Worm (Caenorhabditis elegans) whole organism, early embryonic: ENCODE measurements around the gene Y57G11C.46.

Experiments
- B0310.2 ChIP-seq: sonication (generic microtip); optimal IDR thresholded peaks from 2 replicates; lab custom pipeline; 2016; ENCODE audit warnings: mild to moderate bottlenecking, missing genetic modification characterization, missing compliant biosample characterization
- F13C5.2 ChIP-seq: sonication (generic microtip); optimal IDR thresholded peaks from 2 replicates; lab custom pipeline; 2017; ENCODE audit warnings: mild to moderate bottlenecking, missing genetic modification characterization, inconsistent platforms, missing compliant biosample characterization
- aly-1 ChIP-seq: sonication (generic microtip); optimal IDR thresholded peaks from 2 replicates; lab custom pipeline; 2016; ENCODE audit warnings: missing genetic modification characterization, missing compliant biosample characterization
- ama-1 ChIP-seq: fragments of 150-350 bp; optimal IDR thresholded peaks from 2 replicates; lab custom pipeline; 2014
- ceh-36 ChIP-seq: sonication (generic microtip); optimal IDR thresholded peaks from 2 replicates; lab custom pipeline; 2016; ENCODE audit warnings: missing genetic modification characterization, inconsistent platforms, missing compliant biosample characterization
- flt-1 ChIP-seq: fragments of 200-800 bp; sonication (Bioruptor generic); IDR thresholded peaks from 2 replicates; pipeline ENCODE4 v1.3.6; 2022; ENCODE audit warnings: missing genetic modification characterization, missing compliant biosample characterization
- hmbx-1 ChIP-seq: sonication (generic microtip); optimal IDR thresholded peaks from 2 replicates; lab custom pipeline; 2016; ENCODE audit warnings: mild to moderate bottlenecking, missing genetic modification characterization, missing compliant biosample characterization
- hmg-4 ChIP-seq: fragments of 200-800 bp; sonication (Bioruptor generic); optimal IDR thresholded peaks from 2 replicates; lab custom pipeline; 2018; ENCODE audit warnings: mild to moderate bottlenecking, missing genetic modification characterization, missing compliant biosample characterization
- scrt-1 ChIP-seq: fragments of 200-800 bp; sonication (Bioruptor generic); IDR thresholded peaks from 2 replicates; pipeline ENCODE4 v1.3.6; 2022; ENCODE audit warnings: missing genetic modification characterization, missing compliant biosample characterization
- sea-1 ChIP-seq: fragments of 200-800 bp; sonication (Bioruptor generic); conservative IDR thresholded peaks from 2 replicates; pipeline ENCODE4 v1.3.6; 2022; ENCODE audit warnings: missing genetic modification characterization, missing compliant biosample characterization
- tbx-11 ChIP-seq: fragments of 200-800 bp; sonication (Bioruptor generic); IDR thresholded peaks from 2 replicates; pipeline ENCODE4 v1.3.6; 2022; ENCODE audit warnings: missing genetic modification characterization, missing compliant biosample characterization
- tra-4 ChIP-seq: sonication (generic microtip); optimal IDR thresholded peaks from 2 replicates; lab custom pipeline; 2017; ENCODE audit warnings: missing genetic modification characterization, missing compliant biosample characterization

DNA sequence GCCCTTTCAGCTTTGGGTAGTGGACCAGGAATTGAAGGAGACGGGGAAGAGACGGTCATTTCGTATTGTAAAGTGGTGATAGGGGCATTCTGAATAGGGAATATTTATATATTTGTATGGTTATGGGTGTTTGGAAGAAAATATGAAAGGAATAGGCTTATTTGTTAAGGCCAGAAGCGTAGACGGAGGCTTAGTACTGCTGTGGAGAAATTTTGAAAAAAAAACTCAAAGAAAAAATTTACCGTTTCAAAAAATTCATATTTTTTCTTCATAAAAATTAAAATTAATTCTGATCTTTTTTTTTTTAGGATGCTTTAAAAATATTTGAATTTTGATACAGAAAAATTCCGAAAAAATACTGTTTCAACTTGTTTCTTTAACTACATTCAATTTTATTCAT is 12.8 kb upstream of the Y57G11C.46 start, which contains the start of gene hhat-2:
- no peak for TF ChIP-seq scrt-1
- TF ChIP-seq ama-1 (lab: Kevin White, UChicago): no peak
- TF ChIP-seq hmbx-1 (tag; lab: Kevin White, UChicago): no peak
- TF ChIP-seq aly-1 (tag; lab: Kevin White, UChicago): no peak
- TF ChIP-seq tra-4 (tag; lab: Kevin White, UChicago): no peak
- no peak for TF ChIP-seq B0310.2 (tag; lab: Kevin White, UChicago)
- no peak for TF ChIP-seq ceh-36 (tag; lab: Kevin White, UChicago)
- TF ChIP-seq flt-1 (GFP tag; lab: Robert Waterston, UW): no peak
- TF ChIP-seq sea-1: no peak
- TF ChIP-seq F13C5.2 (tag; lab: Kevin White, UChicago): no peak
- no peak for TF ChIP-seq tbx-11 (GFP tag; lab: Robert Waterston, UW)
- TF ChIP-seq hmg-4: no peak
